ENCODE assay signal across 5 worm cellular contexts in genomic region chrII:6250782-6251461, ce11.
A peak's percentile ranks its signal among the peaks of the same experiment; 100 is the strongest.
TF ChIP-seq lines count a peak whose summit lies in the region.

Gene phb-2 (plus strand): TSS chrII:6251411.

TF ChIP-seq in whole organism, L1 larva, 84 proteins besides CTCF, POLR2A, EP300 and RAD21 (continues in another document):
- TF ChIP-seq nhr-76 (tag; optimal IDR thresholded peaks at IDR 0.05; lab: Kevin White, UChicago), result no peak
- no peak for TF ChIP-seq aha-1 (tag; optimal IDR thresholded peaks at IDR 0.05; lab: Kevin White, UChicago)
- TF ChIP-seq unc-30 (tag; optimal IDR thresholded peaks at IDR 0.05; lab: Kevin White, UChicago), result no peak
- no peak for TF ChIP-seq egl-27 (tag; optimal IDR thresholded peaks at IDR 0.05; lab: Kevin White, UChicago)
- TF ChIP-seq pax-3 (tag; optimal IDR thresholded peaks at IDR 0.05; lab: Kevin White, UChicago), result no peak
- TF ChIP-seq grh-1 (GFP tag; IDR thresholded peaks at IDR 0.05; lab: Robert Waterston, UW), result peak; percentile 59
- TF ChIP-seq ceh-8 (GFP tag; optimal IDR thresholded peaks at IDR 0.05; lab: Kevin White, UChicago), result no peak
- peak; percentile 73 for TF ChIP-seq blmp-1 (tag; optimal IDR thresholded peaks at IDR 0.05; lab: Kevin White, UChicago)
- peak; percentile 7 for TF ChIP-seq hpl-2 (GFP tag; optimal IDR thresholded peaks at IDR 0.05; lab: Kevin White, UChicago)
- 0 out of 2 replicates have a peak, but pooled peaks have one; percentile 46 for TF ChIP-seq ceh-88 (GFP tag; IDR thresholded peaks at IDR 0.05; lab: Robert Waterston, UW)
- peak; percentile 92 to 99 for TF ChIP-seq efl-1 (optimal IDR thresholded peaks at IDR 0.05; lab: Kevin White, UChicago)
- peak; percentile 98 to 100 for TF ChIP-seq efl-1 (GFP tag; optimal IDR thresholded peaks at IDR 0.05 in 1 of 2; lab: Kevin White, UChicago)
- no peak for TF ChIP-seq hlh-17 (GFP tag; optimal IDR thresholded peaks at IDR 0.05; lab: Kevin White, UChicago; ENCODE audit: borderline replicate concordance)
- peak; percentile 11; the same call in 1 of the 2 replicates for TF ChIP-seq mab-9 (GFP tag; IDR thresholded peaks at IDR 0.05; lab: Robert Waterston, UW)
- peak; percentile 60 for TF ChIP-seq F16B12.6 (tag; optimal IDR thresholded peaks at IDR 0.05; lab: Kevin White, UChicago)
- peak; percentile 67 for TF ChIP-seq lir-3 (tag; optimal IDR thresholded peaks at IDR 0.05; lab: Kevin White, UChicago; ENCODE audit: poor library complexity)
- TF ChIP-seq jun-1 (tag; optimal IDR thresholded peaks at IDR 0.05; lab: Kevin White, UChicago), result peak; percentile 68

TF ChIP-seq in whole organism, L3 larva, 47 proteins besides CTCF, POLR2A, EP300 and RAD21 (continues in another document):
- peak; percentile 71 for TF ChIP-seq hmg-11 (tag; optimal IDR thresholded peaks at IDR 0.05; lab: Kevin White, UChicago)
- peak; percentile 90 for TF ChIP-seq nfya-1 (tag; optimal IDR thresholded peaks at IDR 0.05; lab: Kevin White, UChicago; ENCODE audit: insufficient read depth)
- TF ChIP-seq nhr-11 (tag; optimal IDR thresholded peaks at IDR 0.05; lab: Kevin White, UChicago), result peak; percentile 53
- TF ChIP-seq pha-4 (tag; optimal IDR thresholded peaks at IDR 0.05; lab: Kevin White, UChicago), result peak; percentile 94
- no peak for TF ChIP-seq daf-12 (tag; optimal IDR thresholded peaks at IDR 0.05; lab: Kevin White, UChicago)
- TF ChIP-seq nhr-23 (tag; optimal IDR thresholded peaks at IDR 0.05; lab: Kevin White, UChicago), result peak; percentile 77
- TF ChIP-seq R02D3.7 (tag; optimal IDR thresholded peaks at IDR 0.05; lab: Kevin White, UChicago), result peak; percentile 20
- TF ChIP-seq nhr-43 (tag; optimal IDR thresholded peaks at IDR 0.05; lab: Kevin White, UChicago; ENCODE audit: poor library complexity, severe bottlenecking), result peak; percentile 53
- TF ChIP-seq ceh-28 (tag; optimal IDR thresholded peaks at IDR 0.05; lab: Kevin White, UChicago), result peak; percentile 53
- no peak for TF ChIP-seq sea-2 (GFP tag; optimal IDR thresholded peaks at IDR 0.05; lab: Kevin White, UChicago)
- TF ChIP-seq nhr-25 (tag; optimal IDR thresholded peaks at IDR 0.05; lab: Kevin White, UChicago), result peak; percentile 88
- no peak for TF ChIP-seq eor-1 (tag; optimal IDR thresholded peaks at IDR 0.05; lab: Kevin White, UChicago)
- TF ChIP-seq elt-3 (tag; optimal IDR thresholded peaks at IDR 0.05; lab: Kevin White, UChicago), result peak in 1 of 3 experiments; percentile 4
- TF ChIP-seq ceh-82 (tag; optimal IDR thresholded peaks at IDR 0.05; lab: Kevin White, UChicago), result peak; percentile 6
- no peak for TF ChIP-seq unc-62 (GFP tag; optimal IDR thresholded peaks at IDR 0.05; lab: Kevin White, UChicago)
- peak; percentile 76 for TF ChIP-seq ama-1 (optimal IDR thresholded peaks at IDR 0.05; lab: Kevin White, UChicago)
- peak; percentile 91 for TF ChIP-seq lin-39 (tag; optimal IDR thresholded peaks at IDR 0.05; lab: Kevin White, UChicago)
- peak; percentile 79 for TF ChIP-seq snpc-4 (tag; optimal IDR thresholded peaks at IDR 0.05; lab: Kevin White, UChicago)

TF ChIP-seq in whole organism, early embryonic, 17 proteins besides CTCF, POLR2A, EP300 and RAD21:
- TF ChIP-seq ama-1 (optimal IDR thresholded peaks at IDR 0.05; lab: Kevin White, UChicago), result no peak
- peak; percentile 7 for TF ChIP-seq aly-1 (tag; optimal IDR thresholded peaks at IDR 0.05; lab: Kevin White, UChicago)
- peak; percentile 39 for TF ChIP-seq F13C5.2 (tag; optimal IDR thresholded peaks at IDR 0.05; lab: Kevin White, UChicago)
- TF ChIP-seq scrt-1 (GFP tag; IDR thresholded peaks at IDR 0.05; lab: Robert Waterston, UW), result no peak

TF ChIP-seq in whole organism, midembryonic, 9 proteins besides CTCF, POLR2A, EP300 and RAD21:
- TF ChIP-seq flt-1 (GFP tag; IDR thresholded peaks at IDR 0.05; lab: Robert Waterston, UW), result 0 out of 2 replicates have a peak, but pooled peaks have one; percentile 51
- no peak for TF ChIP-seq ref-1 (GFP tag; conservative IDR thresholded peaks at IDR 0.05; lab: Robert Waterston, UW)

TF ChIP-seq in whole organism, young adult, 124 proteins besides CTCF, POLR2A, EP300 and RAD21 (continues in another document):
- TF ChIP-seq F37B4.10 (GFP tag; IDR thresholded peaks at IDR 0.05; lab: Robert Waterston, UW), result no peak
- peak; percentile 49 for TF ChIP-seq tbp1 (GFP tag; optimal IDR thresholded peaks at IDR 0.05; lab: Kevin White, UChicago)
- no peak for TF ChIP-seq nfya-2 (GFP tag; IDR thresholded peaks at IDR 0.05; lab: Robert Waterston, UW)
- no peak for TF ChIP-seq Y79H2A.3 (GFP tag; conservative IDR thresholded peaks at IDR 0.05; lab: Robert Waterston, UW)
- TF ChIP-seq D2030.7 (GFP tag; IDR thresholded peaks at IDR 0.05; lab: Robert Waterston, UW), result peak; percentile 37
- TF ChIP-seq mxl-1 (tag; optimal IDR thresholded peaks at IDR 0.05; lab: Kevin White, UChicago), result no peak
- TF ChIP-seq ets-4 (GFP tag; optimal IDR thresholded peaks at IDR 0.05; lab: Kevin White, UChicago), result no peak
- TF ChIP-seq F55B11.4 (tag; optimal IDR thresholded peaks at IDR 0.05; lab: Kevin White, UChicago; ENCODE audit: borderline replicate concordance, insufficient read depth), result no peak
- TF ChIP-seq T07F8.4 (tag; optimal IDR thresholded peaks at IDR 0.05; lab: Kevin White, UChicago), result no peak
- TF ChIP-seq ztf-25 (GFP tag; IDR thresholded peaks at IDR 0.05; lab: Robert Waterston, UW), result no peak
- no peak for TF ChIP-seq sptf-2 (GFP tag; optimal IDR thresholded peaks at IDR 0.05; lab: Kevin White, UChicago)
- TF ChIP-seq hlh-26 (GFP tag; conservative IDR thresholded peaks at IDR 0.05; lab: Robert Waterston, UW), result no peak
- TF ChIP-seq ama-1 (optimal IDR thresholded peaks at IDR 0.05; lab: Kevin White, UChicago), result no peak
- peak in 1 of 2 experiments; percentile 32 for TF ChIP-seq ama-1 (GFP tag; optimal IDR thresholded peaks at IDR 0.05; lab: Kevin White, UChicago)
- no peak for TF ChIP-seq ztf-28 (GFP tag; IDR thresholded peaks at IDR 0.05; lab: Robert Waterston, UW)
- no peak for TF ChIP-seq B0035.1 (tag; optimal IDR thresholded peaks at IDR 0.05; lab: Kevin White, UChicago)
- TF ChIP-seq Y67H2A.10 (GFP tag; conservative IDR thresholded peaks at IDR 0.05; lab: Robert Waterston, UW), result no peak
- TF ChIP-seq nfya-1 (tag; optimal IDR thresholded peaks at IDR 0.05; lab: Kevin White, UChicago; ENCODE audit: borderline replicate concordance, insufficient read depth), result no peak
- TF ChIP-seq madf-8 (GFP tag; conservative IDR thresholded peaks at IDR 0.05; lab: Robert Waterston, UW), result 0 out of 2 replicates have a peak, but pooled peaks have one; percentile 25
- no peak for TF ChIP-seq fkh-3 (tag; optimal IDR thresholded peaks at IDR 0.05; lab: Kevin White, UChicago)
- no peak for TF ChIP-seq zfh-2 (GFP tag; conservative IDR thresholded peaks at IDR 0.05; lab: Robert Waterston, UW)
- 0 out of 2 replicates have a peak, but pooled peaks have one; percentile 14 for TF ChIP-seq cebp-1 (GFP tag; IDR thresholded peaks at IDR 0.05; lab: Robert Waterston, UW)
- peak; percentile 59 for TF ChIP-seq cebp-1 (tag; optimal IDR thresholded peaks at IDR 0.05; lab: Kevin White, UChicago)
- no peak for TF ChIP-seq sea-2 (GFP tag; IDR thresholded peaks at IDR 0.05; lab: Robert Waterston, UW)
- TF ChIP-seq ztf-18 (tag; optimal IDR thresholded peaks at IDR 0.05; lab: Kevin White, UChicago), result peak; percentile 27
- peak; percentile 68 for TF ChIP-seq ceh-27 (GFP tag; optimal IDR thresholded peaks at IDR 0.05; lab: Kevin White, UChicago)
- TF ChIP-seq unc-62 (GFP tag; optimal IDR thresholded peaks at IDR 0.05; lab: Kevin White, UChicago), result no peak
- TF ChIP-seq aptf-2 (GFP tag; conservative IDR thresholded peaks at IDR 0.05; lab: Robert Waterston, UW), result no peak
- TF ChIP-seq mes-4 (tag; optimal IDR thresholded peaks at IDR 0.05; lab: Kevin White, UChicago), result no peak
- peak; percentile 78 for TF ChIP-seq dox-1 (GFP tag; IDR thresholded peaks at IDR 0.05; lab: Robert Waterston, UW)
- TF ChIP-seq hmg-1.2 (GFP tag; IDR thresholded peaks at IDR 0.05; lab: Robert Waterston, UW), result peak; percentile 92
- peak; percentile 22 for TF ChIP-seq ZK185.1 (tag; optimal IDR thresholded peaks at IDR 0.05; lab: Kevin White, UChicago; ENCODE audit: poor library complexity, severe bottlenecking)
- no peak for TF ChIP-seq hlh-12 (tag; optimal IDR thresholded peaks at IDR 0.05; lab: Kevin White, UChicago)
- TF ChIP-seq lsy-27 (tag; optimal IDR thresholded peaks at IDR 0.05; lab: Kevin White, UChicago; ENCODE audit: borderline replicate concordance, insufficient read depth), result no peak
- no peak for TF ChIP-seq attf-6 (GFP tag; IDR thresholded peaks at IDR 0.05; lab: Robert Waterston, UW)
- peak; percentile 50 for TF ChIP-seq lsl-1 (GFP tag; optimal IDR thresholded peaks at IDR 0.05; lab: Kevin White, UChicago)
- peak; percentile 41; the same call in 1 of the 2 replicates for TF ChIP-seq ceh-100 (GFP tag; IDR thresholded peaks at IDR 0.05; lab: Robert Waterston, UW)
- no peak for TF ChIP-seq ztf-3 (GFP tag; optimal IDR thresholded peaks at IDR 0.05; lab: Kevin White, UChicago)
- no peak for TF ChIP-seq Y56A3A.18 (GFP tag; IDR thresholded peaks at IDR 0.05; lab: Robert Waterston, UW)
- TF ChIP-seq lag-1 (GFP tag; IDR thresholded peaks at IDR 0.05; lab: Robert Waterston, UW), result no peak
- TF ChIP-seq lin-35 (GFP tag; optimal IDR thresholded peaks at IDR 0.05; lab: Kevin White, UChicago), result peak in 2 of 3 experiments; percentile 2 to 90
- no peak for TF ChIP-seq F22D6.2 (tag; optimal IDR thresholded peaks at IDR 0.05; lab: Kevin White, UChicago)
- no peak for TF ChIP-seq bed-1 (GFP tag; IDR thresholded peaks at IDR 0.05; lab: Robert Waterston, UW)
- TF ChIP-seq F57C9.4 (tag; optimal IDR thresholded peaks at IDR 0.05; lab: Kevin White, UChicago), result no peak
- no peak for TF ChIP-seq xnd-1 (tag; optimal IDR thresholded peaks at IDR 0.05; lab: Kevin White, UChicago)
- TF ChIP-seq egl-44 (GFP tag; IDR thresholded peaks at IDR 0.05; lab: Robert Waterston, UW), result no peak
- TF ChIP-seq nhr-90 (tag; optimal IDR thresholded peaks at IDR 0.05; lab: Kevin White, UChicago), result no peak
- peak; percentile 84 for TF ChIP-seq F33H1.4 (GFP tag; IDR thresholded peaks at IDR 0.05; lab: Robert Waterston, UW)
- TF ChIP-seq F39B2.1 (GFP tag; IDR thresholded peaks at IDR 0.05; lab: Robert Waterston, UW), result no peak
- peak; percentile 0 for TF ChIP-seq die-1 (tag; optimal IDR thresholded peaks at IDR 0.05; lab: Kevin White, UChicago)
- TF ChIP-seq Y53G8AR.9 (GFP tag; conservative IDR thresholded peaks at IDR 0.05; lab: Robert Waterston, UW), result 0 out of 2 replicates have a peak, but pooled peaks have one; percentile 29
- TF ChIP-seq dpff-1 (tag; optimal IDR thresholded peaks at IDR 0.05; lab: Kevin White, UChicago), result no peak
- no peak; the same call in 1 of the 2 replicates for TF ChIP-seq lir-1 (GFP tag; conservative IDR thresholded peaks at IDR 0.05; lab: Robert Waterston, UW)

Comparison
In these comparisons a context has a peak if more than half of its experiments do, and no peak if none do; other contexts are left out.
1. Of the 8 proteins assayed by ChIP-seq in both whole organism, young adult and whole organism, L1 larva: peak only in whole organism, young adult: none; only in whole organism, L1 larva: nhr-90 and unc-130; in both: dpl-1, efl-1, lin-35 and snpc-4; in neither: 1; mixed calls (peak in some experiments, not most) for 1.